Worm (Caenorhabditis elegans): ENCODE data around the gene epg-5.

DNA sequence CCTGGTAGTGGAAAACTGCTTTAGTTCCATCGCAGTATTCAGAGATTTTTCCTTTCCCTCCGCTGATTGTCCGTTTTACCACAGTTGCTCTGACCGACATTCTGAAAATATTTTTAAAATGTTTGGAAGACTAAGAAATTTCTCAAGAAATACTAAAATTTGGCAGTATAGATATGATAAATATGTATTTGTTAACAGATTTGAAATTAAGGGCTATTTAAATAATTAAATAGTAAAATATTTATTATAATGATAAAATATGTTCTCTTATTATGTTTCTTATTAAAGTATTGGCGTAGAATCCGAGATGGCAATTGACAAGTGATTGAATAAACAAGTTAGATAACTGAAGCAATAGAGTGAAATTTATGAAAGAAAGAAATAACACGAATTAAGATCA lies 15.0 kb downstream of the epg-5 start, which contains the start of gene aipr-1:
- TF ChIP-seq nfya-1 (tag; optimal IDR thresholded peaks at IDR 0.05; ENCODE audit: insufficient read depth), result no peak
- TF ChIP-seq lin-39 (tag; optimal IDR thresholded peaks at IDR 0.05), result no peak
- TF ChIP-seq ztf-11 (tag; optimal IDR thresholded peaks at IDR 0.05), result no peak
- no peak for TF ChIP-seq snpc-4 (tag; optimal IDR thresholded peaks at IDR 0.05)
